Worm (Caenorhabditis elegans) whole organism, young adult: ENCODE measurements around the gene nhr-264.

Experiments
- D2030.7 ChIP-seq: fragments of 200-800 bp; sonication (Bioruptor generic); IDR thresholded peaks from 2 replicates; pipeline ENCODE4 v1.3.6; 2022; ENCODE audit warnings: missing genetic modification reagents, missing genetic modification characterization, missing compliant biosample characterization
- ZK185.1 ChIP-seq: sonication (generic microtip); optimal IDR thresholded peaks from 2 replicates; lab custom pipeline; 2016; ENCODE audit warnings: mild to moderate bottlenecking, missing genetic modification characterization, missing compliant biosample characterization; ENCODE audit not compliant: poor library complexity, severe bottlenecking
- akir-1 ChIP-seq: fragments of 200-800 bp; sonication (Bioruptor generic); optimal IDR thresholded peaks from 2 replicates; lab custom pipeline; 2018; ENCODE audit warnings: mild to moderate bottlenecking, missing genetic modification characterization, moderate library complexity, missing compliant biosample characterization
- ama-1 ChIP-seq, 3 experiments: fragments of 150-350 bp in 1 of 3; sonication (generic microtip) in 2 of 3; optimal IDR thresholded peaks; 2 replicates each; lab custom pipeline; 2014 to 2018; ENCODE audit warnings: missing biosample characterization in 2 of 3, missing genetic modification characterization in 2 of 3, missing genetic modification reagents in 2 of 3
- gei-17 ChIP-seq: fragments of 200-800 bp; sonication (Bioruptor generic); optimal IDR thresholded peaks from 2 replicates; lab custom pipeline; 2018; ENCODE audit warnings: mild to moderate bottlenecking, missing genetic modification characterization, missing compliant biosample characterization
- him-1 ChIP-seq: sonication (generic microtip); optimal IDR thresholded peaks from 2 replicates; lab custom pipeline; 2016; ENCODE audit warnings: missing genotype, missing genetic modification reagents, missing genetic modification characterization, missing compliant biosample characterization
- let-526 ChIP-seq: fragments of 200-800 bp; sonication (Bioruptor generic); IDR thresholded peaks from 2 replicates; pipeline ENCODE4 v1.3.6; 2022; ENCODE audit warnings: missing genetic modification reagents, missing genetic modification characterization, missing compliant biosample characterization
- mcd-1 ChIP-seq: fragments of 200-800 bp; sonication (Bioruptor generic); IDR thresholded peaks from 2 replicates; pipeline ENCODE4 v1.3.6; 2022; ENCODE audit warnings: missing genetic modification reagents, missing genetic modification characterization, missing compliant biosample characterization
- nfya-1 ChIP-seq: sonication (generic microtip); optimal IDR thresholded peaks from 2 replicates; lab custom pipeline; 2017; ENCODE audit warnings: antibody characterized with exemption, missing compliant biosample characterization, missing genetic modification characterization, borderline replicate concordance; ENCODE audit not compliant: insufficient read depth
- snpc-4 ChIP-seq, 5 experiments: fragments of 150-350 bp in 1 of 5; sonication (generic microtip) in 4 of 5; optimal IDR thresholded peaks; 2 replicates each; lab custom pipeline; 2014 to 2018; ENCODE audit warnings: missing genetic modification characterization in 5 of 5, missing biosample characterization in 3 of 5, antibody characterized with exemption in 2 of 5, mild to moderate bottlenecking in 2 of 5, missing compliant biosample characterization in 2 of 5, missing genotype in 2 of 5, moderate library complexity in 2 of 5, missing genetic modification reagents in 1 of 5
- unc-62 ChIP-seq: fragments of 150-350 bp; optimal IDR thresholded peaks from 2 replicates; lab custom pipeline; 2014; ENCODE audit warnings: missing biosample characterization, missing genetic modification reagents, missing genetic modification characterization
- ztf-18 ChIP-seq: sonication (generic microtip); optimal IDR thresholded peaks from 2 replicates; lab custom pipeline; 2016; ENCODE audit warnings: missing genotype, mild to moderate bottlenecking, missing genetic modification characterization, missing compliant biosample characterization
- ztf-3 ChIP-seq: fragments of 200-800 bp; sonication (Bioruptor generic); optimal IDR thresholded peaks from 2 replicates; lab custom pipeline; 2018; ENCODE audit warnings: mild to moderate bottlenecking, missing genetic modification characterization, missing compliant biosample characterization
- ztf-6 ChIP-seq: fragments of 200-800 bp; sonication (Bioruptor generic); IDR thresholded peaks from 2 replicates; pipeline ENCODE4 v1.3.6; 2022; ENCODE audit warnings: missing genetic modification reagents, missing genetic modification characterization, missing compliant biosample characterization

- TF ChIP-seq snpc-4 (GFP tag; optimal IDR thresholded peaks at IDR 0.05; lab: Kevin White, UChicago) (no peak), snpc-4 (tag; optimal IDR thresholded peaks at IDR 0.05; lab: Kevin White, UChicago) (no peak), unc-62 (GFP tag; lab: Kevin White, UChicago) (no peak), ztf-18 (tag; lab: Kevin White, UChicago) (no peak), D2030.7 (GFP tag; lab: Robert Waterston, UW) (no peak), ama-1 (optimal IDR thresholded peaks at IDR 0.05; lab: Kevin White, UChicago) (no peak), ama-1 (GFP tag; optimal IDR thresholded peaks at IDR 0.05; lab: Kevin White, UChicago) (no peak), nfya-1 (tag; lab: Kevin White, UChicago) (no peak), mcd-1 (GFP tag; lab: Robert Waterston, UW) (no peak), akir-1 (GFP tag; lab: Kevin White, UChicago) (no peak), gei-17 (GFP tag; lab: Kevin White, UChicago) (no peak), ZK185.1 (tag; lab: Kevin White, UChicago) (no peak), let-526 (GFP tag; lab: Robert Waterston, UW) (no peak), ztf-6 (GFP tag; lab: Robert Waterston, UW) (no peak), ztf-3 (GFP tag; lab: Kevin White, UChicago) (no peak), him-1 (tag; lab: Kevin White, UChicago) (no peak)
Measured at ce11 chrIV:9289635-9290034, 4.1 kb downstream of the nhr-264 start.
